Fruit fly (Drosophila melanogaster): Measurements from ENCODE around the gene CG14535.

DNA sequence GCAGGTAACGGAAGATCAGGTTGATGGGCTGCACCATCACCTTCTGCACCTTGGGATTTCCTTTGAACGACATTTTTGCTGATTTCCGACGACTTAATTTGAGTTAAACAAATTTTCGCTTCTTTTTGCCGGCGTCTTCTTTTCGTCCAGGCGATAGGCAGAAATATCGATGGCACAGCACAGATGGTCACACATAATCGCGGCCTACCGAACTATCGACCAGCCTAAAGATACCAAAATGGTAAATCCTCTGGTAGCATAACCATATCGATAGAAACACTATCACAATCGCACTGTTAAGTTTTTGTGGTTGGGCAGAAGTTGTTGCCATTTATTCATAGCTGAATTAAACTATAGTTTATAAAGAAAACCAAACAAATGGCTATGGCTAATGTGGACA, 30.0 kb upstream of the CG14535 start, which contains the start of the genes SmE and CG34132:
- TF ChIP-seq psq (optimal IDR thresholded peaks at IDR 0.05) (no peak), pan (optimal IDR thresholded peaks at IDR 0.05) (no peak), CG8478 (optimal IDR thresholded peaks at IDR 0.05) (no peak), EcR (GFP tag; optimal IDR thresholded peaks at IDR 0.05) (no peak)
